Worm (Caenorhabditis elegans): ENCODE data around the gene his-16.
A peak's percentile ranks its signal among the peaks of the same experiment; 100 is the strongest.

Gene his-16

ce11 chrII:13829123-13829996 is 11.4 kb upstream of the his-16 start (continued):
- peak; percentile 89 for TF ChIP-seq rcor-1 (GFP tag; IDR thresholded peaks at IDR 0.05)
- peak; percentile 6 for TF ChIP-seq rpc-1 (optimal IDR thresholded peaks at IDR 0.05)
- peak; percentile 4 for TF ChIP-seq rpc-1 (tag; optimal IDR thresholded peaks at IDR 0.05)
- peak; percentile 29 for TF ChIP-seq unc-130 (GFP tag; optimal IDR thresholded peaks at IDR 0.05)
- TF ChIP-seq F49E8.2 (tag; optimal IDR thresholded peaks at IDR 0.05; ENCODE audit: insufficient read depth) = peak; percentile 85
- peak; percentile 48 for TF ChIP-seq him-1 (tag; optimal IDR thresholded peaks at IDR 0.05)
- TF ChIP-seq nfya-2 (GFP tag; IDR thresholded peaks at IDR 0.05) = 0 out of 2 replicates have a peak, but pooled peaks have one; percentile 40
- TF ChIP-seq dox-1 (GFP tag; IDR thresholded peaks at IDR 0.05) = peak; percentile 88
- TF ChIP-seq nfyb-1 (GFP tag; IDR thresholded peaks at IDR 0.05) = 0 out of 2 replicates have a peak, but pooled peaks have one; percentile 59
- TF ChIP-seq nhr-80 (tag; optimal IDR thresholded peaks at IDR 0.05) = peak; percentile 46
- peak; percentile 43 for TF ChIP-seq lin-40 (tag; optimal IDR thresholded peaks at IDR 0.05)
- TF ChIP-seq lsl-1 (GFP tag; optimal IDR thresholded peaks at IDR 0.05) = peak; percentile 69
- peak; percentile 13 for TF ChIP-seq tlf-1 (GFP tag; optimal IDR thresholded peaks at IDR 0.05)
- peak; percentile 45 for TF ChIP-seq snpc-1.3 (tag; optimal IDR thresholded peaks at IDR 0.05; ENCODE audit: insufficient read depth)
- TF ChIP-seq aptf-3 (GFP tag; IDR thresholded peaks at IDR 0.05) = 0 out of 2 replicates have a peak, but pooled peaks have one; percentile 46
- peak; percentile 64; the same call in 1 of the 2 replicates for TF ChIP-seq mcd-1 (GFP tag; IDR thresholded peaks at IDR 0.05)
- TF ChIP-seq lin-54 (GFP tag; optimal IDR thresholded peaks at IDR 0.05) = peak; percentile 29
- 0 out of 2 replicates have a peak, but pooled peaks have one; percentile 3 for TF ChIP-seq ztf-25 (GFP tag; IDR thresholded peaks at IDR 0.05)
- TF ChIP-seq cebp-1 (GFP tag; IDR thresholded peaks at IDR 0.05) = peak; percentile 41; the same call in 1 of the 2 replicates
- peak; percentile 79 for TF ChIP-seq cebp-1 (tag; optimal IDR thresholded peaks at IDR 0.05)
- peak; percentile 55; the same call in 1 of the 2 replicates for TF ChIP-seq ekl-4 (GFP tag; IDR thresholded peaks at IDR 0.05)
- peak; percentile 69 for TF ChIP-seq zfh-2 (GFP tag; conservative IDR thresholded peaks at IDR 0.05)
- peak; percentile 28 for TF ChIP-seq athp-1 (tag; optimal IDR thresholded peaks at IDR 0.05)
- peak; percentile 88 for TF ChIP-seq lin-26 (GFP tag; IDR thresholded peaks at IDR 0.05)
- TF ChIP-seq snpc-3.4 (tag; optimal IDR thresholded peaks at IDR 0.05) = peak; percentile 84
- peak; percentile 11; the same call in 1 of the 2 replicates for TF ChIP-seq B0019.2 (GFP tag; conservative IDR thresholded peaks at IDR 0.05)

ce11 chrII:13828597-13828996 is 10.7 kb upstream of the his-16 start, which contains the start of gene his-42:
Gene his-42, minus strand, starts transcription at chrII:13828697.
- TF ChIP-seq T07F8.4 (tag; optimal IDR thresholded peaks at IDR 0.05) = no peak
- no peak for TF ChIP-seq tlf-1 (GFP tag; optimal IDR thresholded peaks at IDR 0.05)
- no peak for TF ChIP-seq ztf-26 (tag; optimal IDR thresholded peaks at IDR 0.05)
- TF ChIP-seq lin-26 (GFP tag; IDR thresholded peaks at IDR 0.05) = no peak
- no peak for TF ChIP-seq atf-7 (tag; optimal IDR thresholded peaks at IDR 0.05)
- TF ChIP-seq F49E8.2 (tag; optimal IDR thresholded peaks at IDR 0.05; ENCODE audit: insufficient read depth) = no peak
- no peak for TF ChIP-seq cebp-2 (GFP tag; IDR thresholded peaks at IDR 0.05)
- TF ChIP-seq zim-3 (tag; optimal IDR thresholded peaks at IDR 0.05) = no peak
- TF ChIP-seq madf-6 (GFP tag; IDR thresholded peaks at IDR 0.05) = no peak
- TF ChIP-seq egl-44 (GFP tag; IDR thresholded peaks at IDR 0.05) = no peak

ce11 chrII:13817474-13817873 is 469 bp downstream of the his-16 start:
- TF ChIP-seq madf-6 (GFP tag; IDR thresholded peaks at IDR 0.05) = peak; percentile 39; the same call in 1 of the 2 replicates
- TF ChIP-seq nfyb-1 (GFP tag; IDR thresholded peaks at IDR 0.05) = 0 out of 2 replicates have a peak, but pooled peaks have one; percentile 19
- TF ChIP-seq dox-1 (GFP tag; IDR thresholded peaks at IDR 0.05) = peak; percentile 14; the same call in 1 of the 2 replicates
- TF ChIP-seq attf-6 (GFP tag; IDR thresholded peaks at IDR 0.05) = 0 out of 2 replicates have a peak, but pooled peaks have one; percentile 29
- TF ChIP-seq Y95B8A.8 (GFP tag; IDR thresholded peaks at IDR 0.05) = 0 out of 2 replicates have a peak, but pooled peaks have one; percentile 13

Measured in whole organism, young adult.